Worm (Caenorhabditis elegans) whole organism, L1 larva: ENCODE measurements around the gene catp-8.

Experiments used
- C04F5.9 ChIP-seq: sonication (generic microtip); optimal IDR thresholded peaks from 2 replicates; lab custom pipeline; 2016; ENCODE audit warnings: missing genetic modification characterization, missing compliant biosample characterization
- C34B4.2 ChIP-seq: sonication (generic microtip); optimal IDR thresholded peaks from 2 replicates; lab custom pipeline; 2017; ENCODE audit warnings: mild to moderate bottlenecking, missing genetic modification characterization, missing compliant biosample characterization
- Y116A8C.19 ChIP-seq: sonication (generic microtip); optimal IDR thresholded peaks from 2 replicates; lab custom pipeline; 2016; ENCODE audit warnings: missing compliant biosample characterization, missing genetic modification characterization, borderline replicate concordance
- alr-1 ChIP-seq: fragments of 200-800 bp; sonication (Bioruptor generic); optimal IDR thresholded peaks from 2 replicates; lab custom pipeline; 2018; ENCODE audit warnings: borderline replicate concordance, mild to moderate bottlenecking, missing genetic modification characterization, missing compliant biosample characterization
- aly-2 ChIP-seq: fragments of 150-350 bp; optimal IDR thresholded peaks from 2 replicates; lab custom pipeline; 2014; ENCODE audit warnings: missing biosample characterization, missing genetic modification characterization
- ama-1 ChIP-seq: fragments of 150-350 bp; optimal IDR thresholded peaks from 2 replicates; lab custom pipeline; 2014
- blmp-1 ChIP-seq: fragments of 150-350 bp; optimal IDR thresholded peaks from 2 replicates; lab custom pipeline; 2014; ENCODE audit warnings: missing biosample characterization, missing genetic modification characterization
- ceh-63 ChIP-seq: fragments of 200-800 bp; sonication (Bioruptor generic); optimal IDR thresholded peaks from 2 replicates; lab custom pipeline; 2018; ENCODE audit warnings: mild to moderate bottlenecking, missing genetic modification characterization, missing compliant biosample characterization
- dpl-1 ChIP-seq, 3 experiments: fragments of 150-350 bp in 2 of 3; sonication (generic microtip) in 1 of 3; optimal IDR thresholded peaks; 2 replicates each; lab custom pipeline; 2014 to 2017; ENCODE audit warnings: missing biosample characterization in 3 of 3, missing genetic modification characterization in 3 of 3, missing genetic modification reagents in 3 of 3
- efl-1 ChIP-seq, 4 experiments: fragments of 150-350 bp; optimal IDR thresholded peaks in 3 of 4; peaks in 1 of 4; 1 replicate in 1 of 4; 2 replicates in 3 of 4; lab custom pipeline; 2014; ENCODE audit warnings: missing biosample characterization in 2 of 4, missing genetic modification characterization in 2 of 4, missing genetic modification reagents in 2 of 4
- egl-13 ChIP-seq: sonication (generic microtip); optimal IDR thresholded peaks from 2 replicates; lab custom pipeline; 2016; ENCODE audit warnings: missing genotype, missing genetic modification reagents, missing genetic modification characterization, missing compliant biosample characterization
- ets-5 ChIP-seq: fragments of 200-800 bp; sonication (Bioruptor generic); IDR thresholded peaks from 2 replicates; pipeline ENCODE4 v1.3.6; 2022; ENCODE audit warnings: missing genetic modification characterization, missing compliant biosample characterization
- fkh-8 ChIP-seq: sonication (generic microtip); optimal IDR thresholded peaks from 2 replicates; lab custom pipeline; 2016; ENCODE audit warnings: mild to moderate bottlenecking, missing genetic modification characterization, missing compliant biosample characterization
- fos-1 ChIP-seq: fragments of 150-350 bp; optimal IDR thresholded peaks from 2 replicates; lab custom pipeline; 2014; ENCODE audit warnings: missing biosample characterization, missing genetic modification characterization
- grh-1 ChIP-seq: fragments of 200-800 bp; sonication (Bioruptor generic); IDR thresholded peaks from 2 replicates; pipeline ENCODE4 v1.3.6; 2022; ENCODE audit warnings: missing genetic modification reagents, missing genetic modification characterization, missing compliant biosample characterization
- hpl-2 ChIP-seq: fragments of 150-350 bp; optimal IDR thresholded peaks from 2 replicates; lab custom pipeline; 2014; ENCODE audit warnings: missing biosample characterization, missing genetic modification reagents, missing genetic modification characterization
- irx-1 ChIP-seq: sonication (generic microtip); optimal IDR thresholded peaks from 2 replicates; lab custom pipeline; 2016; ENCODE audit warnings: missing genetic modification characterization, missing compliant biosample characterization
- lin-13 ChIP-seq: fragments of 150-350 bp; optimal IDR thresholded peaks from 2 replicates; lab custom pipeline; 2014; ENCODE audit warnings: missing biosample characterization, missing genetic modification reagents, missing genetic modification characterization
- lin-35 ChIP-seq, 2 experiments: fragments of 150-350 bp; optimal IDR thresholded peaks; 2 replicates each; lab custom pipeline; 2014; ENCODE audit warnings: missing biosample characterization in 2 of 2, missing genetic modification characterization in 2 of 2, missing genetic modification reagents in 2 of 2
- lir-3 ChIP-seq: sonication (generic microtip); optimal IDR thresholded peaks from 2 replicates; lab custom pipeline; 2016; ENCODE audit warnings: mild to moderate bottlenecking, missing genetic modification characterization, moderate library complexity, missing compliant biosample characterization; ENCODE audit not compliant: poor library complexity
- lsy-2 ChIP-seq, 2 experiments: fragments of 150-350 bp; optimal IDR thresholded peaks; 2 replicates each; lab custom pipeline; 2014; ENCODE audit warnings: missing biosample characterization in 2 of 2, missing genetic modification characterization in 2 of 2
- mab-9 ChIP-seq: fragments of 200-800 bp; sonication (Bioruptor generic); IDR thresholded peaks from 2 replicates; pipeline ENCODE4 v1.3.6; 2022; ENCODE audit warnings: missing genetic modification reagents, missing genetic modification characterization, missing compliant biosample characterization
- mef-2 ChIP-seq: fragments of 150-350 bp; optimal IDR thresholded peaks from 2 replicates; lab custom pipeline; 2014; ENCODE audit warnings: missing biosample characterization, missing genetic modification characterization
- mep-1 ChIP-seq: fragments of 150-350 bp; optimal IDR thresholded peaks from 2 replicates; lab custom pipeline; 2014; ENCODE audit warnings: missing biosample characterization, missing genetic modification characterization
- nhr-19 ChIP-seq: fragments of 200-800 bp; sonication (Bioruptor generic); conservative IDR thresholded peaks from 2 replicates; pipeline ENCODE4 v1.3.6; 2022; ENCODE audit warnings: missing genetic modification characterization, missing compliant biosample characterization
- nhr-20 ChIP-seq: sonication (generic microtip); optimal IDR thresholded peaks from 2 replicates; lab custom pipeline; 2016; ENCODE audit warnings: mild to moderate bottlenecking, missing genetic modification characterization, missing compliant biosample characterization
- nhr-28 ChIP-seq: fragments of 150-350 bp; optimal IDR thresholded peaks from 2 replicates; lab custom pipeline; 2014; ENCODE audit warnings: missing biosample characterization, missing genetic modification characterization
- nhr-71 ChIP-seq: sonication (generic microtip); optimal IDR thresholded peaks from 2 replicates; lab custom pipeline; 2016; ENCODE audit warnings: mild to moderate bottlenecking, missing genetic modification characterization, moderate library complexity, missing compliant biosample characterization
- nhr-77 ChIP-seq: fragments of 150-350 bp; optimal IDR thresholded peaks from 2 replicates; lab custom pipeline; 2014; ENCODE audit warnings: missing biosample characterization, missing genetic modification characterization
- nhr-84 ChIP-seq: sonication (generic microtip); optimal IDR thresholded peaks from 2 replicates; lab custom pipeline; 2017; ENCODE audit warnings: missing biosample characterization, missing genetic modification characterization
- nhr-85 ChIP-seq: sonication (generic microtip); peaks from one replicate; lab custom pipeline; 2016; ENCODE audit warnings: missing genetic modification characterization, inconsistent platforms, missing compliant biosample characterization
- nhr-90 ChIP-seq: sonication (generic microtip); optimal IDR thresholded peaks from 2 replicates; lab custom pipeline; 2016; ENCODE audit warnings: mild to moderate bottlenecking, missing genetic modification characterization, missing compliant biosample characterization; ENCODE audit not compliant: poor library complexity
- pag-3 ChIP-seq: sonication (generic microtip); optimal IDR thresholded peaks from 2 replicates; lab custom pipeline; 2017; ENCODE audit warnings: missing genetic modification characterization, mild to moderate bottlenecking, missing compliant biosample characterization, antibody characterized with exemption, borderline replicate concordance; ENCODE audit not compliant: insufficient read depth
- pqm-1 ChIP-seq: sonication (generic microtip); optimal IDR thresholded peaks from 3 replicates; lab custom pipeline; 2017; ENCODE audit warnings: missing biosample characterization, missing genetic modification characterization
- rnt-1 ChIP-seq: sonication (generic microtip); optimal IDR thresholded peaks from 2 replicates; lab custom pipeline; 2016; ENCODE audit warnings: mild to moderate bottlenecking, missing genetic modification characterization, moderate library complexity, missing compliant biosample characterization
- snpc-4 ChIP-seq: fragments of 150-350 bp; optimal IDR thresholded peaks from 2 replicates; lab custom pipeline; 2014; ENCODE audit warnings: missing biosample characterization, missing genetic modification characterization
- snu-23 ChIP-seq: sonication (generic microtip); optimal IDR thresholded peaks from 2 replicates; lab custom pipeline; 2016; ENCODE audit warnings: missing genetic modification characterization, missing compliant biosample characterization
- swsn-7 ChIP-seq: sonication (generic microtip); optimal IDR thresholded peaks from 2 replicates; lab custom pipeline; 2016; ENCODE audit warnings: missing genetic modification characterization, missing compliant biosample characterization
- unc-86 ChIP-seq: sonication (generic microtip); optimal IDR thresholded peaks from 2 replicates; lab custom pipeline; 2016; ENCODE audit warnings: missing genetic modification characterization, missing compliant biosample characterization
- unc-98 ChIP-seq: fragments of 200-800 bp; sonication (Bioruptor generic); IDR thresholded peaks from 2 replicates; pipeline ENCODE4 v1.3.6; 2022; ENCODE audit warnings: missing genetic modification characterization, missing compliant biosample characterization
- vab-15 ChIP-seq: sonication (generic microtip); optimal IDR thresholded peaks from 2 replicates; lab custom pipeline; 2017; ENCODE audit warnings: missing genotype, mild to moderate bottlenecking, missing genetic modification characterization, missing compliant biosample characterization
- xbp-1 ChIP-seq: sonication (generic microtip); optimal IDR thresholded peaks from 2 replicates; lab custom pipeline; 2016; ENCODE audit warnings: missing genetic modification characterization, missing compliant biosample characterization
- zip-4 ChIP-seq: fragments of 200-800 bp; sonication (Bioruptor generic); optimal IDR thresholded peaks from 2 replicates; lab custom pipeline; 2018; ENCODE audit warnings: mild to moderate bottlenecking, missing genetic modification characterization, moderate library complexity, missing compliant biosample characterization
- ztf-11 ChIP-seq, 2 experiments: sonication (generic microtip); optimal IDR thresholded peaks; 2 replicates each; lab custom pipeline; 2016 to 2017; ENCODE audit warnings: missing genetic modification characterization in 2 of 2, missing biosample characterization in 1 of 2, missing compliant biosample characterization in 1 of 2
- ztf-4 ChIP-seq: fragments of 150-350 bp; optimal IDR thresholded peaks from 2 replicates; lab custom pipeline; 2014; ENCODE audit warnings: missing biosample characterization, missing genetic modification characterization

The catp-8 gene

ce11 chrIV:11524241-11524692 is 45.2 kb upstream of the catp-8 start, which contains the start of gene mep-1 (continued):
- peak; percentile 59 to 74 for TF ChIP-seq lsy-2 (tag; optimal IDR thresholded peaks at IDR 0.05; lab: Kevin White, UChicago)
- TF ChIP-seq C34B4.2 (tag; lab: Kevin White, UChicago) = no peak
- no peak for TF ChIP-seq pag-3 (tag; lab: Kevin White, UChicago)
- TF ChIP-seq unc-98 = no peak
- peak; percentile 95 for TF ChIP-seq lir-3
- peak; percentile 49 for TF ChIP-seq egl-13 (tag; lab: Kevin White, UChicago)
- TF ChIP-seq xbp-1 (tag; lab: Kevin White, UChicago) = peak; percentile 63
- TF ChIP-seq ceh-63 (GFP tag; lab: Kevin White, UChicago) = no peak
- TF ChIP-seq nhr-71 (tag; lab: Kevin White, UChicago) = peak; percentile 73
- no peak for TF ChIP-seq ztf-4 (tag; lab: Kevin White, UChicago)
- TF ChIP-seq nhr-28 (tag; lab: Kevin White, UChicago) = no peak
- TF ChIP-seq ets-5 (GFP tag; lab: Robert Waterston, UW) = no peak
- TF ChIP-seq nhr-84 (tag; lab: Kevin White, UChicago) = no peak
- peak; percentile 87 for TF ChIP-seq rnt-1
- peak; percentile 20 for TF ChIP-seq ama-1 (lab: Kevin White, UChicago)

DNA sequence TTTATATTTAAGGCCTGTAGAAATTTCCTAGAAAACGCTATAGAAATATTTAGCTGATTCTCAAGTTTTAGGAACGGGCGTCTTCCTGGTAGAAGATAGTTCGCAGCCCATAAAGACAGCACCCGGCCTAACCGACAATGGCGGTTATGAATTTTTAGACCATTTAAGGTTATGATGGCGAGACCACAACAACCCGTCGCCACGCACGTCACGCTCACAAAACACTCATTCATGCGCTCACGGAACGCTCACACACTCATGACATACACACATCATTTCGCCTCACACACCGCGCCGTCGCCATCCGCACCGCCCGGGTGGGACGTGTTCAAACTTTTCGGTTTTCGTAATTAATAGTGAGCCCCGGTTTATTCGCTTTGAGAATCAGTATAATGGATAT is 44.6 kb upstream of the catp-8 start:
- TF ChIP-seq nhr-85 (peak; percentile 46), C04F5.9 (tag; lab: Kevin White, UChicago) (no peak), zip-4 (GFP tag; lab: Kevin White, UChicago) (no peak), rnt-1 (no peak), blmp-1 (peak; percentile 7), C34B4.2 (tag; lab: Kevin White, UChicago) (no peak), fos-1 (tag; lab: Kevin White, UChicago) (no peak), nhr-28 (tag; lab: Kevin White, UChicago) (no peak), unc-86 (tag; lab: Kevin White, UChicago) (no peak), snu-23 (no peak), lin-35 (GFP tag; optimal IDR thresholded peaks at IDR 0.05; lab: Kevin White, UChicago) (peak in 1 of 2 experiments; percentile 7), efl-1 (optimal IDR thresholded peaks at IDR 0.05; lab: Kevin White, UChicago) (no peak), efl-1 (GFP tag; optimal IDR thresholded peaks at IDR 0.05 in 1 of 2; lab: Kevin White, UChicago) (peak in 1 of 2 experiments; percentile 45)

DNA sequence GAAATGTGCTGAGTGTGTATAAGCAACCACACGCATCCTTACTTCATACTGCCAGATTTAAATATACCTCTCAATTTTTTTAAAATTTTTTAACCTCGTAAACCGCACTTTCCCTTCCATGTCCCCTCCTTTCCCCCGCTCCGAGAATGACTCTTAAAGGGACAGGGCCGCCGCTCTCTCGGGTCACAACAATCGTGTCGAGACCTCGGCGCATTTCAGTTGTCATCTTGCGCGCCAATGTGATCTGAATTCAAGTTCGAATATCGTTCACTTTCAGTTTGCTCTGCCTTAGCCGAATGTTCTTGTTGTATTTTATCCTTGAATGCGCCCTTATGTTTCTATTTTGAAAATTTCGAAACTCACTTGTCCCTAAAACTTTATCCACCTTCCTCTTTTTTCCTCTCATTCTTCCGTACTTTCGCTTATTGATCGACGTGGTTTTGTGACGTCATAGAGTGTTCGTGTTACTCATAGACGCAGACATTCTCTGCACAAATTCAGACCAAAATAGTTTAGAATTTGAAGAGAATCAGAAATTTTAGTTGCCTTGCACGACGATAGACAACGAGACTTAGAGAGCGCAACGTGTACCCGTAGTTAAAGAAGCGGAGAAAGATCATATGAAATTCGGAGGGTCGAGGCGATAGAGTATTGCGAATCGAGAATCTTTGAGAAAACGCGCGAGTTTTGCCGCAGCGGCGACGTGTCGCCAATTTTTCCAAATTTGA is 43.3 kb upstream of the catp-8 start:
- TF ChIP-seq nhr-19 (GFP tag; lab: Robert Waterston, UW) = peak; percentile 70
- peak; percentile 29 for TF ChIP-seq mef-2
- no peak for TF ChIP-seq C34B4.2 (tag; lab: Kevin White, UChicago)
- TF ChIP-seq alr-1 (tag; lab: Kevin White, UChicago) = no peak
- TF ChIP-seq efl-1 (optimal IDR thresholded peaks at IDR 0.05; lab: Kevin White, UChicago) = peak; percentile 76 to 88
- peak; percentile 39 to 90 for TF ChIP-seq efl-1 (GFP tag; optimal IDR thresholded peaks at IDR 0.05 in 1 of 2; lab: Kevin White, UChicago)
- peak; percentile 86 for TF ChIP-seq snu-23
- peak; percentile 28 to 79 for TF ChIP-seq lin-35 (GFP tag; optimal IDR thresholded peaks at IDR 0.05; lab: Kevin White, UChicago)
- peak; percentile 77 for TF ChIP-seq xbp-1 (tag; lab: Kevin White, UChicago)
- no peak for TF ChIP-seq ztf-11 (tag; optimal IDR thresholded peaks at IDR 0.05; lab: Kevin White, UChicago)
- TF ChIP-seq fkh-8 = peak; percentile 76
- peak; percentile 58 for TF ChIP-seq nhr-77 (tag; lab: Kevin White, UChicago)
- TF ChIP-seq mab-9 (GFP tag; lab: Robert Waterston, UW) = no peak
- peak; percentile 79 for TF ChIP-seq swsn-7 (tag; lab: Kevin White, UChicago)
- peak; percentile 68 for TF ChIP-seq aly-2 (tag; lab: Kevin White, UChicago)
- TF ChIP-seq nhr-28 (tag; lab: Kevin White, UChicago) = no peak
- TF ChIP-seq snpc-4 (tag; lab: Kevin White, UChicago) = no peak
- no peak for TF ChIP-seq pag-3 (tag; lab: Kevin White, UChicago)
- peak; percentile 82 for TF ChIP-seq nhr-20 (tag; lab: Kevin White, UChicago)
- peak; percentile 98 for TF ChIP-seq mep-1 (tag; lab: Kevin White, UChicago)
- TF ChIP-seq vab-15 (tag; lab: Kevin White, UChicago) = peak; percentile 4
- TF ChIP-seq pqm-1 (tag; lab: Kevin White, UChicago) = no peak
- peak; percentile 48 for TF ChIP-seq nhr-90 (tag; lab: Kevin White, UChicago)
- TF ChIP-seq Y116A8C.19 (tag; lab: Kevin White, UChicago) = no peak
- peak; percentile 37 for TF ChIP-seq lin-13
- peak; percentile 29 to 56 (median 55) for TF ChIP-seq dpl-1 (GFP tag; optimal IDR thresholded peaks at IDR 0.05; lab: Kevin White, UChicago)
- peak; percentile 32 for TF ChIP-seq hpl-2 (GFP tag; lab: Kevin White, UChicago)
- peak; percentile 63 for TF ChIP-seq irx-1 (tag; lab: Kevin White, UChicago)
- peak; percentile 25; the same call in 1 of the 2 replicates for TF ChIP-seq grh-1 (GFP tag; lab: Robert Waterston, UW)
- peak; percentile 74 for TF ChIP-seq fos-1 (tag; lab: Kevin White, UChicago)
- TF ChIP-seq blmp-1 = peak; percentile 93
